Fruit fly (Drosophila melanogaster) whole organism, embryonic: ENCODE results near the gene tj.
A peak's percentile ranks its signal among the peaks of the same experiment; 100 is the strongest.

Experiments used
- Ada2b ChIP-seq: fragments of 200-800 bp; sonication (Bioruptor generic); IDR thresholded peaks from 2 replicates; pipeline ENCODE4 v1.3.6; 2022; ENCODE audit warnings: missing biosample characterization, missing genetic modification characterization
- Atf-2 ChIP-seq: fragments of 200-800 bp; sonication (Bioruptor generic); optimal IDR thresholded peaks from 2 replicates; lab custom pipeline; 2016; ENCODE audit warnings: missing biosample characterization, missing genetic modification characterization
- CG10147 ChIP-seq: fragments of 200-800 bp; sonication (Bioruptor generic); optimal IDR thresholded peaks from 2 replicates; lab custom pipeline; 2019; ENCODE audit warnings: missing biosample characterization, mild to moderate bottlenecking, missing genetic modification characterization, moderate library complexity
- CG10321 ChIP-seq: fragments of 200-800 bp; sonication (Bioruptor generic); IDR thresholded peaks from 2 replicates; pipeline ENCODE4 v1.3.6; 2022; ENCODE audit warnings: missing biosample characterization, missing genetic modification characterization
- CG10462 ChIP-seq: fragments of 200-800 bp; sonication (Bioruptor generic); optimal IDR thresholded peaks from 2 replicates; lab custom pipeline; 2016; ENCODE audit warnings: missing biosample characterization, missing genetic modification characterization
- CG12769 ChIP-seq: fragments of 200-800 bp; sonication (Bioruptor generic); optimal IDR thresholded peaks from 2 replicates; lab custom pipeline; 2019; ENCODE audit warnings: missing biosample characterization, mild to moderate bottlenecking, missing genetic modification characterization, moderate library complexity
- CG14014 ChIP-seq: fragments of 200-800 bp; sonication (Bioruptor generic); IDR thresholded peaks from 2 replicates; pipeline ENCODE4 v1.3.6; 2022; ENCODE audit warnings: missing biosample characterization, missing genetic modification characterization
- CG1603 ChIP-seq: fragments of 200-800 bp; sonication (Bioruptor generic); optimal IDR thresholded peaks from 2 replicates; lab custom pipeline; 2019; ENCODE audit warnings: missing biosample characterization, mild to moderate bottlenecking, missing genetic modification characterization, moderate library complexity
- CG16813 ChIP-seq: fragments of 200-800 bp; sonication (Bioruptor generic); IDR thresholded peaks from 3 replicates; pipeline ENCODE4 v1.3.6; 2022; ENCODE audit warnings: missing biosample characterization, missing genetic modification characterization; ENCODE audit not compliant: partially characterized antibody
- CG17328 ChIP-seq: fragments of 200-800 bp; sonication (Bioruptor generic); IDR thresholded peaks from 2 replicates; pipeline ENCODE4 v1.3.6; 2022; ENCODE audit warnings: missing biosample characterization, missing genetic modification characterization
- CG2678 ChIP-seq: fragments of 200-800 bp; sonication (Bioruptor generic); optimal IDR thresholded peaks from 3 replicates; lab custom pipeline; 2019; ENCODE audit warnings: missing biosample characterization, mild to moderate bottlenecking, missing genetic modification characterization, moderate library complexity
- CG32532 ChIP-seq: fragments of 200-800 bp; sonication (Bioruptor generic); IDR thresholded peaks from 2 replicates; pipeline ENCODE4 v1.3.6; 2022; ENCODE audit warnings: missing biosample characterization, missing genetic modification characterization
- CG34376 ChIP-seq: fragments of 200-800 bp; sonication (Bioruptor generic); optimal IDR thresholded peaks from 2 replicates; lab custom pipeline; 2018; ENCODE audit warnings: missing biosample characterization, mild to moderate bottlenecking, missing genetic modification characterization
- CG4328 ChIP-seq: fragments of 200-800 bp; sonication (Bioruptor generic); optimal IDR thresholded peaks from 3 replicates; lab custom pipeline; 2017; ENCODE audit warnings: missing biosample characterization, missing genetic modification reagents, missing genetic modification characterization
- CG4404 ChIP-seq: fragments of 200-800 bp; sonication (Bioruptor generic); IDR thresholded peaks from 2 replicates; pipeline ENCODE4 v1.3.6; 2022; ENCODE audit warnings: missing biosample characterization, missing genetic modification characterization
- CG4820 ChIP-seq: fragments of 200-800 bp; sonication (Bioruptor generic); optimal IDR thresholded peaks from 3 replicates; lab custom pipeline; 2016; ENCODE audit warnings: missing biosample characterization, missing genetic modification characterization
- CG6272 ChIP-seq: fragments of 200-800 bp; sonication (Bioruptor generic); IDR thresholded peaks from 2 replicates; pipeline ENCODE4 v1.3.6; 2022; ENCODE audit warnings: missing biosample characterization, missing genetic modification characterization
- CG8089 ChIP-seq: fragments of 200-800 bp; sonication (Bioruptor generic); optimal IDR thresholded peaks from 3 replicates; lab custom pipeline; 2016; ENCODE audit warnings: missing biosample characterization, missing genetic modification characterization
- CG9609 ChIP-seq: fragments of 200-800 bp; sonication (Bioruptor generic); optimal IDR thresholded peaks from 3 replicates; lab custom pipeline; 2016; ENCODE audit warnings: missing biosample characterization, missing genetic modification characterization
- CG9727 ChIP-seq: fragments of 200-800 bp; sonication (Bioruptor generic); optimal IDR thresholded peaks from 3 replicates; lab custom pipeline; 2017; ENCODE audit warnings: missing biosample characterization, mild to moderate bottlenecking, missing genetic modification characterization
- Deaf1 ChIP-seq: fragments of 200-800 bp; optimal IDR thresholded peaks from 3 replicates; lab custom pipeline; 2019; ENCODE audit warnings: missing biosample characterization, mild to moderate bottlenecking, missing genetic modification characterization, moderate library complexity
- GATAe ChIP-seq: fragments of 200-800 bp; sonication (Bioruptor generic); conservative IDR thresholded peaks from 2 replicates; pipeline ENCODE4 v1.3.6; 2022; ENCODE audit warnings: missing biosample characterization, missing genetic modification characterization
- HLHmδ ChIP-seq: fragments of 200-800 bp; sonication (Bioruptor generic); optimal IDR thresholded peaks from 2 replicates; lab custom pipeline; 2018; ENCODE audit warnings: missing biosample characterization, mild to moderate bottlenecking, missing genetic modification characterization, moderate library complexity
- HmgD ChIP-seq: fragments of 200-800 bp; sonication (Bioruptor generic); optimal IDR thresholded peaks from 3 replicates; lab custom pipeline; 2016; ENCODE audit warnings: missing biosample characterization, missing genetic modification characterization
- Hr78 ChIP-seq, 2 experiments: fragments of 200-800 bp in 1 of 2; fragments of >200 bp in 1 of 2; sonication (Bioruptor generic) in 1 of 2; optimal IDR thresholded peaks; 2 replicates each; lab custom pipeline; 2017 to 2019; ENCODE audit warnings: missing biosample characterization in 2 of 2, missing genetic modification characterization in 2 of 2, mild to moderate bottlenecking in 1 of 2, moderate library complexity in 1 of 2
- Lpt ChIP-seq: fragments of >200 bp; optimal IDR thresholded peaks from 2 replicates; lab custom pipeline; 2018; ENCODE audit warnings: missing biosample characterization, missing genetic modification characterization
- Nf-YB ChIP-seq: fragments of 200-800 bp; sonication (Bioruptor generic); optimal IDR thresholded peaks from 3 replicates; lab custom pipeline; 2019; ENCODE audit warnings: missing biosample characterization, mild to moderate bottlenecking, missing genetic modification characterization, moderate library complexity
- Nf-YC ChIP-seq: fragments of 200-800 bp; optimal IDR thresholded peaks from 3 replicates; lab custom pipeline; 2019; ENCODE audit warnings: missing biosample characterization, mild to moderate bottlenecking, missing genetic modification characterization, moderate library complexity
- Stat92E ChIP-seq, 3 experiments: fragments of >200 bp in 2 of 3; fragments of 200-800 bp in 1 of 3; sonication (Bioruptor generic) in 1 of 3; optimal IDR thresholded peaks; 2 replicates each; lab custom pipeline; 2017 to 2019; ENCODE audit warnings: missing biosample characterization in 3 of 3, missing genetic modification characterization in 3 of 3, mild to moderate bottlenecking in 1 of 3, moderate library complexity in 1 of 3
- Xrp1 ChIP-seq: fragments of 200-800 bp; sonication (Bioruptor generic); IDR thresholded peaks from 2 replicates; pipeline ENCODE4 v1.3.6; 2022; ENCODE audit warnings: missing biosample characterization, missing genetic modification characterization
- bigmax ChIP-seq: fragments of 200-800 bp; sonication (Bioruptor generic); optimal IDR thresholded peaks from 2 replicates; lab custom pipeline; 2018; ENCODE audit warnings: missing biosample characterization, mild to moderate bottlenecking, missing genetic modification characterization
- dpn ChIP-seq, 2 experiments: fragments of 200-800 bp; sonication (Bioruptor generic); optimal IDR thresholded peaks; 3 replicates each; lab custom pipeline; 2016; ENCODE audit warnings: missing biosample characterization in 2 of 2, missing genetic modification characterization in 2 of 2
- exex ChIP-seq: fragments of 200-800 bp; sonication (Bioruptor generic); optimal IDR thresholded peaks from 4 replicates; lab custom pipeline; 2018; ENCODE audit warnings: missing biosample characterization, mild to moderate bottlenecking, missing genetic modification characterization, moderate library complexity
- ftz-f1 ChIP-seq: fragments of 200-800 bp; sonication (Bioruptor generic); optimal IDR thresholded peaks from 2 replicates; lab custom pipeline; 2016; ENCODE audit warnings: missing biosample characterization, missing genetic modification characterization
- fu2 ChIP-seq: fragments of 200-800 bp; sonication (Bioruptor generic); optimal IDR thresholded peaks from 2 replicates; lab custom pipeline; 2016; ENCODE audit warnings: missing biosample characterization, missing genetic modification characterization
- grn ChIP-seq: fragments of 200-800 bp; sonication (Bioruptor generic); optimal IDR thresholded peaks from 3 replicates; lab custom pipeline; 2017; ENCODE audit warnings: missing biosample characterization, missing genetic modification characterization
- ind ChIP-seq: fragments of 200-800 bp; sonication (Bioruptor generic); optimal IDR thresholded peaks from 3 replicates; lab custom pipeline; 2016; ENCODE audit warnings: missing biosample characterization, missing genetic modification characterization
- jumu ChIP-seq: fragments of 200-800 bp; sonication (Bioruptor generic); optimal IDR thresholded peaks from 3 replicates; lab custom pipeline; 2016; ENCODE audit warnings: missing biosample characterization, missing genetic modification characterization
- kah ChIP-seq: fragments of 200-800 bp; sonication (Bioruptor generic); optimal IDR thresholded peaks from 2 replicates; lab custom pipeline; 2018; ENCODE audit warnings: missing biosample characterization, mild to moderate bottlenecking, missing genetic modification characterization
- lab ChIP-seq: fragments of 200-800 bp; sonication (Bioruptor generic); optimal IDR thresholded peaks from 3 replicates; lab custom pipeline; 2017; ENCODE audit warnings: missing biosample characterization, missing genetic modification characterization, mild to moderate bottlenecking, moderate library complexity, missing genetic modification reagents
- mld ChIP-seq: fragments of 200-800 bp; sonication (Bioruptor generic); IDR thresholded peaks from 3 replicates; pipeline ENCODE4 v1.3.6; 2022; ENCODE audit warnings: missing biosample characterization, missing genetic modification characterization; ENCODE audit not compliant: partially characterized antibody
- nerfin-2 ChIP-seq: fragments of 200-800 bp; sonication (Bioruptor generic); IDR thresholded peaks from 2 replicates; pipeline ENCODE4 v1.3.6; 2022; ENCODE audit warnings: missing biosample characterization, missing genetic modification characterization; ENCODE audit not compliant: partially characterized antibody
- nmo ChIP-seq: fragments of 200-800 bp; sonication (Bioruptor generic); optimal IDR thresholded peaks from 2 replicates; lab custom pipeline; 2018; ENCODE audit warnings: missing biosample characterization, mild to moderate bottlenecking, missing genetic modification characterization, moderate library complexity
- sd ChIP-seq: fragments of 200-800 bp; sonication (Bioruptor generic); optimal IDR thresholded peaks from 3 replicates; lab custom pipeline; 2018; ENCODE audit warnings: missing biosample characterization, mild to moderate bottlenecking, missing genetic modification characterization, moderate library complexity
- sr ChIP-seq: fragments of 200-800 bp; sonication (Bioruptor generic); IDR thresholded peaks from 3 replicates; pipeline ENCODE4 v1.3.6; 2022; ENCODE audit warnings: missing biosample characterization, missing genetic modification characterization
- ssp ChIP-seq: fragments of 200-800 bp; sonication (Bioruptor generic); IDR thresholded peaks from 2 replicates; pipeline ENCODE4 v1.3.6; 2022; ENCODE audit warnings: missing biosample characterization, missing genetic modification characterization
- sug ChIP-seq: fragments of 200-800 bp; optimal IDR thresholded peaks from 2 replicates; lab custom pipeline; 2019; ENCODE audit warnings: missing biosample characterization, mild to moderate bottlenecking, missing genetic modification characterization, moderate library complexity
- z ChIP-seq: fragments of 200-800 bp; sonication (Bioruptor generic); IDR thresholded peaks from 3 replicates; pipeline ENCODE4 v1.3.6; 2022; ENCODE audit warnings: missing biosample characterization, missing genetic modification characterization

tj gene

DNA sequence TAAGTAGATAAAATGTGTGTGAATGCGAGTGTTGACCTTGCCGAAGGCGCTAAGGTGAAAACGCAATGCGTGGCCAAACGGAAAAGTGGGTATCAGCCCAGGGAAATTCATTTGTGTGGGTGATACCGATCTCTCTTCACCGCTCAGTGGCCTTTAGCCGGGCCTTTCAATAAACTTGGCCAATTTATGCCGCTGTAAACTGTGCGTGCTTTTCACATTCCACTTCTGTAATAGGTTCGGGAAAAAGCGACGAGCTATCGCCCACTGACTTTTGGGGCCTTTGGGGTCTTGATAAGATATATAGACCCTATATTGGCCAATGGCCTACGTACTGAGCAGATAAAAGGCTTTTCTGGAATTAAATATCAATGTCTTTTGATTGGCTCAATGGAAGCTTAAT is 42.5 kb upstream of the tj start:
- TF ChIP-seq HmgD (GFP tag; lab: Kevin White, UChicago) (no peak), CG14014 (GFP tag; lab: Robert Waterston, UW) (peak; percentile 19; the same call in 1 of the 2 replicates), fu2 (GFP tag; lab: Kevin White, UChicago) (no peak), CG34376 (GFP tag; lab: Kevin White, UChicago) (peak; percentile 37), Ada2b (no peak), z (no peak), dpn (GFP tag; optimal IDR thresholded peaks at IDR 0.05; lab: Kevin White, UChicago) (no peak), CG17328 (GFP tag; lab: Robert Waterston, UW) (0 out of 2 replicates have a peak, but pooled peaks have one; percentile 18), mld (GFP tag; lab: Robert Waterston, UW) (no peak), sr (GFP tag; lab: Robert Waterston, UW) (peak; percentile 69; the same call in 2 of the 3 replicates), CG9727 (GFP tag; lab: Kevin White, UChicago) (no peak), grn (GFP tag; lab: Kevin White, UChicago) (peak; percentile 12), CG9609 (no peak), nerfin-2 (no peak), CG1603 (tag; lab: Kevin White, UChicago) (no peak), CG6272 (no peak), HLHmδ (GFP tag; lab: Kevin White, UChicago) (no peak), Nf-YB (GFP tag; lab: Kevin White, UChicago) (peak; percentile 65), Deaf1 (tag; lab: Kevin White, UChicago) (peak; percentile 32), jumu (GFP tag; lab: Kevin White, UChicago) (no peak), sug (tag; lab: Kevin White, UChicago) (peak; percentile 91), CG10321 (GFP tag; lab: Robert Waterston, UW) (no peak), CG32532 (GFP tag; lab: Robert Waterston, UW) (0 out of 2 replicates have a peak, but pooled peaks have one; percentile 11), GATAe (peak; percentile 62), CG4820 (GFP tag; lab: Kevin White, UChicago) (no peak), kah (GFP tag; lab: Kevin White, UChicago) (no peak), sd (peak; percentile 94), Lpt (GFP tag; lab: Kevin White, UChicago) (no peak), CG12769 (tag; lab: Kevin White, UChicago) (peak; percentile 65), CG4328 (GFP tag; lab: Kevin White, UChicago) (peak; percentile 28), CG8089 (GFP tag; lab: Kevin White, UChicago) (no peak), ssp (no peak), bigmax (GFP tag; lab: Kevin White, UChicago) (no peak), lab (GFP tag; lab: Kevin White, UChicago) (peak; percentile 16), Xrp1 (no peak), Hr78 (GFP tag; optimal IDR thresholded peaks at IDR 0.05; lab: Kevin White, UChicago) (peak in 1 of 2 experiments; percentile 18), CG2678 (tag; lab: Kevin White, UChicago) (peak; percentile 3), CG10462 (no peak), ftz-f1 (peak; percentile 40), CG4404 (GFP tag; lab: Robert Waterston, UW) (no peak), Atf-2 (GFP tag; lab: Kevin White, UChicago) (no peak), CG16813 (GFP tag; lab: Robert Waterston, UW) (no peak), exex (tag; lab: Kevin White, UChicago) (peak; percentile 61), nmo (GFP tag; lab: Kevin White, UChicago) (no peak), Stat92E (GFP tag; optimal IDR thresholded peaks at IDR 0.05; lab: Kevin White, UChicago) (no peak), CG10147 (GFP tag; lab: Kevin White, UChicago) (no peak), Nf-YC (peak; percentile 75), ind (no peak)
